Fruit fly (Drosophila melanogaster) whole organism, embryonic: Measurements from ENCODE around the gene Myo31DF.

Experiments
- Atf-2 ChIP-seq: fragments of 200-800 bp; sonication (Bioruptor generic); optimal IDR thresholded peaks from 2 replicates; lab custom pipeline; 2016; ENCODE audit warnings: missing biosample characterization, missing genetic modification characterization
- Awh ChIP-seq: fragments of 200-800 bp; sonication (Bioruptor generic); IDR thresholded peaks from 2 replicates; pipeline ENCODE4, ENCODE4 v1.3.6; 2022; ENCODE audit warnings: missing biosample characterization, missing genetic modification characterization
- CG10431 ChIP-seq: fragments of 200-800 bp; sonication (Bioruptor generic); optimal IDR thresholded peaks from 3 replicates; lab custom pipeline; 2018; ENCODE audit warnings: missing biosample characterization, mild to moderate bottlenecking, missing genetic modification characterization
- CG11085 ChIP-seq: fragments of 200-800 bp; sonication (Bioruptor generic); IDR thresholded peaks from 2 replicates; pipeline ENCODE4 v1.3.6; 2022; ENCODE audit warnings: missing biosample characterization, missing genetic modification characterization
- CG11398 ChIP-seq: fragments of 200-800 bp; sonication (Bioruptor generic); optimal IDR thresholded peaks from 2 replicates; lab custom pipeline; 2016; ENCODE audit warnings: missing biosample characterization, missing genetic modification characterization
- CG12071 ChIP-seq: fragments of 200-800 bp; sonication (Bioruptor generic); optimal IDR thresholded peaks from 3 replicates; lab custom pipeline; 2018; ENCODE audit warnings: missing biosample characterization, mild to moderate bottlenecking, missing genetic modification characterization
- CG12219 ChIP-seq: fragments of 200-800 bp; sonication (Bioruptor generic); optimal IDR thresholded peaks from 3 replicates; lab custom pipeline; 2018; ENCODE audit warnings: missing biosample characterization, mild to moderate bottlenecking, missing genetic modification characterization
- CG12744 ChIP-seq: fragments of 200-800 bp; sonication (Bioruptor generic); optimal IDR thresholded peaks from 2 replicates; lab custom pipeline; 2016; ENCODE audit warnings: missing biosample characterization, missing genetic modification characterization
- CG13123 ChIP-seq: fragments of 200-800 bp; sonication (Bioruptor generic); optimal IDR thresholded peaks from 2 replicates; lab custom pipeline; 2016; ENCODE audit warnings: missing biosample characterization, missing genetic modification characterization
- CG13287 ChIP-seq: fragments of 200-800 bp; sonication (Bioruptor generic); IDR thresholded peaks from 2 replicates; pipeline ENCODE4 v1.3.6; 2022; ENCODE audit warnings: missing biosample characterization, missing genetic modification characterization; ENCODE audit not compliant: partially characterized antibody
- CG16863 ChIP-seq: fragments of 200-800 bp; sonication (Bioruptor generic); optimal IDR thresholded peaks from 3 replicates; lab custom pipeline; 2016; ENCODE audit warnings: missing biosample characterization, missing genetic modification characterization
- CG17802 ChIP-seq: fragments of 200-800 bp; sonication (Bioruptor generic); optimal IDR thresholded peaks from 2 replicates; lab custom pipeline; 2018; ENCODE audit warnings: missing biosample characterization, mild to moderate bottlenecking, missing genetic modification characterization, moderate library complexity
- CG18476 ChIP-seq: fragments of 200-800 bp; sonication (Bioruptor generic); optimal IDR thresholded peaks from 2 replicates; lab custom pipeline; 2016; ENCODE audit warnings: missing biosample characterization, mild to moderate bottlenecking, missing genetic modification characterization
- CG31388 ChIP-seq: fragments of 200-800 bp; sonication (Bioruptor generic); optimal IDR thresholded peaks from 2 replicates; lab custom pipeline; 2016; ENCODE audit warnings: missing biosample characterization, missing genetic modification characterization
- CG32767 ChIP-seq: fragments of 200-800 bp; sonication (Bioruptor generic); IDR thresholded peaks from 2 replicates; pipeline ENCODE4 v1.3.6; 2022; ENCODE audit warnings: missing biosample characterization, missing genetic modification characterization
- CG3995 ChIP-seq: fragments of 200-800 bp; sonication (Bioruptor generic); optimal IDR thresholded peaks from 3 replicates; lab custom pipeline; 2016; ENCODE audit warnings: missing biosample characterization, missing genetic modification characterization
- CG4328 ChIP-seq: fragments of 200-800 bp; sonication (Bioruptor generic); optimal IDR thresholded peaks from 3 replicates; lab custom pipeline; 2017; ENCODE audit warnings: missing biosample characterization, missing genetic modification reagents, missing genetic modification characterization
- CG43689 ChIP-seq: fragments of 200-800 bp; sonication (Bioruptor generic); IDR thresholded peaks from 2 replicates; pipeline ENCODE4 v1.3.6; 2022; ENCODE audit warnings: missing biosample characterization, missing genetic modification characterization
- CG4820 ChIP-seq: fragments of 200-800 bp; sonication (Bioruptor generic); optimal IDR thresholded peaks from 3 replicates; lab custom pipeline; 2016; ENCODE audit warnings: missing biosample characterization, missing genetic modification characterization
- CG8924 ChIP-seq: fragments of 200-800 bp; optimal IDR thresholded peaks from 3 replicates; lab custom pipeline; 2019; ENCODE audit warnings: missing biosample characterization, mild to moderate bottlenecking, missing genetic modification characterization, moderate library complexity
- CG9817 ChIP-seq: fragments of 200-800 bp; sonication (Bioruptor generic); optimal IDR thresholded peaks from 2 replicates; lab custom pipeline; 2018; ENCODE audit warnings: missing biosample characterization, mild to moderate bottlenecking, missing genetic modification characterization, moderate library complexity
- CrebB ChIP-seq: fragments of 200-800 bp; sonication (Bioruptor generic); optimal IDR thresholded peaks from 3 replicates; lab custom pipeline; 2018; ENCODE audit warnings: missing biosample characterization, mild to moderate bottlenecking, missing genetic modification characterization
- Doc3 ChIP-seq: fragments of 200-800 bp; sonication (Bioruptor generic); IDR thresholded peaks from 3 replicates; pipeline ENCODE4 v1.3.6; 2022; ENCODE audit warnings: missing biosample characterization, missing genetic modification characterization; ENCODE audit not compliant: partially characterized antibody
- Dref ChIP-seq: fragments of 200-800 bp; sonication (Bioruptor generic); IDR thresholded peaks from 2 replicates; pipeline ENCODE4 v1.3.6; 2022; ENCODE audit warnings: missing biosample characterization, missing genetic modification characterization
- Drgx ChIP-seq: fragments of 200-800 bp; sonication (Bioruptor generic); IDR thresholded peaks from 2 replicates; pipeline ENCODE4 v1.3.6; 2022; ENCODE audit warnings: missing biosample characterization, missing genetic modification characterization
- Eip74EF ChIP-seq, 2 experiments: fragments of 200-800 bp in 1 of 2; fragments of >200 bp in 1 of 2; sonication (Bioruptor generic) in 1 of 2; optimal IDR thresholded peaks; 2 replicates each; lab custom pipeline; 2017 to 2019; ENCODE audit warnings: missing biosample characterization in 2 of 2, missing genetic modification characterization in 2 of 2, mild to moderate bottlenecking in 1 of 2, moderate library complexity in 1 of 2
- H2.0 ChIP-seq: fragments of 200-800 bp; sonication (Bioruptor generic); IDR thresholded peaks from 2 replicates; pipeline ENCODE4 v1.3.6; 2022; ENCODE audit warnings: missing biosample characterization, missing genetic modification characterization
- Kr ChIP-seq: fragments of 200-800 bp; sonication (Bioruptor generic); optimal IDR thresholded peaks from 2 replicates; lab custom pipeline; 2017; ENCODE audit warnings: missing biosample characterization, mild to moderate bottlenecking, missing genetic modification characterization
- Lpt ChIP-seq: fragments of >200 bp; optimal IDR thresholded peaks from 2 replicates; lab custom pipeline; 2018; ENCODE audit warnings: missing biosample characterization, missing genetic modification characterization
- Mes4 ChIP-seq: fragments of 200-800 bp; sonication (Bioruptor generic); optimal IDR thresholded peaks from 2 replicates; lab custom pipeline; 2016; ENCODE audit warnings: missing biosample characterization, missing genetic modification characterization
- Nf-YB ChIP-seq: fragments of 200-800 bp; sonication (Bioruptor generic); optimal IDR thresholded peaks from 3 replicates; lab custom pipeline; 2019; ENCODE audit warnings: missing biosample characterization, mild to moderate bottlenecking, missing genetic modification characterization, moderate library complexity
- NfI ChIP-seq: fragments of 200-800 bp; sonication (Bioruptor generic); optimal IDR thresholded peaks from 3 replicates; lab custom pipeline; 2018; ENCODE audit warnings: missing biosample characterization, mild to moderate bottlenecking, missing genetic modification characterization, moderate library complexity
- Oli ChIP-seq: fragments of 200-800 bp; sonication (Bioruptor generic); optimal IDR thresholded peaks from 2 replicates; lab custom pipeline; 2018; ENCODE audit warnings: missing biosample characterization, mild to moderate bottlenecking, missing genetic modification characterization, moderate library complexity
- Sox102F ChIP-seq: fragments of 200-800 bp; sonication (Bioruptor generic); optimal IDR thresholded peaks from 2 replicates; lab custom pipeline; 2018; ENCODE audit warnings: missing biosample characterization, mild to moderate bottlenecking, missing genetic modification characterization, moderate library complexity
- Sry-β ChIP-seq: fragments of 200-800 bp; sonication (Bioruptor generic); optimal IDR thresholded peaks from 2 replicates; lab custom pipeline; 2018; ENCODE audit warnings: missing biosample characterization, mild to moderate bottlenecking, missing genetic modification characterization, moderate library complexity
- Ssrp ChIP-seq: fragments of 200-800 bp; sonication (Bioruptor generic); optimal IDR thresholded peaks from 2 replicates; lab custom pipeline; 2018; ENCODE audit warnings: missing biosample characterization, mild to moderate bottlenecking, missing genetic modification characterization, moderate library complexity
- Vsx1 ChIP-seq: fragments of 200-800 bp; sonication (Bioruptor generic); optimal IDR thresholded peaks from 2 replicates; lab custom pipeline; 2017; ENCODE audit warnings: missing biosample characterization, mild to moderate bottlenecking, missing genetic modification characterization, missing genetic modification reagents
- abd-A ChIP-seq: fragments of 200-800 bp; sonication (Bioruptor generic); optimal IDR thresholded peaks from 3 replicates; lab custom pipeline; 2019; ENCODE audit warnings: missing biosample characterization, mild to moderate bottlenecking, missing genetic modification characterization, moderate library complexity
- croc ChIP-seq: fragments of 200-800 bp; sonication (Bioruptor generic); conservative IDR thresholded peaks from 3 replicates; pipeline ENCODE4 v1.3.6; 2022; ENCODE audit warnings: missing biosample characterization, missing genetic modification characterization
- dimm ChIP-seq: fragments of 200-800 bp; sonication (Bioruptor generic); IDR thresholded peaks from 2 replicates; pipeline ENCODE4 v1.3.6; 2022; ENCODE audit warnings: missing biosample characterization, missing genetic modification characterization
- dmrt11E ChIP-seq: fragments of 200-800 bp; sonication (Bioruptor generic); optimal IDR thresholded peaks from 3 replicates; lab custom pipeline; 2018; ENCODE audit warnings: missing biosample characterization, mild to moderate bottlenecking, missing genetic modification characterization, moderate library complexity
- fd96Cb ChIP-seq: fragments of 200-800 bp; sonication (Bioruptor generic); optimal IDR thresholded peaks from 2 replicates; lab custom pipeline; 2018; ENCODE audit warnings: missing biosample characterization, mild to moderate bottlenecking, missing genetic modification characterization, moderate library complexity
- gem ChIP-seq: fragments of 200-800 bp; sonication (Bioruptor generic); optimal IDR thresholded peaks from 2 replicates; lab custom pipeline; 2019; ENCODE audit warnings: missing biosample characterization, mild to moderate bottlenecking, missing genetic modification characterization, moderate library complexity
- kah ChIP-seq: fragments of 200-800 bp; sonication (Bioruptor generic); optimal IDR thresholded peaks from 2 replicates; lab custom pipeline; 2018; ENCODE audit warnings: missing biosample characterization, mild to moderate bottlenecking, missing genetic modification characterization
- nmo ChIP-seq: fragments of 200-800 bp; sonication (Bioruptor generic); optimal IDR thresholded peaks from 2 replicates; lab custom pipeline; 2018; ENCODE audit warnings: missing biosample characterization, mild to moderate bottlenecking, missing genetic modification characterization, moderate library complexity
- oc ChIP-seq: fragments of 200-800 bp; sonication (Bioruptor generic); optimal IDR thresholded peaks from 2 replicates; lab custom pipeline; 2018; ENCODE audit warnings: missing biosample characterization, mild to moderate bottlenecking, missing genetic modification characterization, moderate library complexity
- tup ChIP-seq: fragments of 200-800 bp; sonication (Bioruptor generic); optimal IDR thresholded peaks from 2 replicates; lab custom pipeline; 2016; ENCODE audit warnings: missing biosample characterization, mild to moderate bottlenecking, missing genetic modification characterization, moderate library complexity
- usp ChIP-seq: fragments of >200 bp; optimal IDR thresholded peaks from 2 replicates; lab custom pipeline; 2017; ENCODE audit warnings: missing biosample characterization, missing genetic modification characterization
- zfh1 ChIP-seq: fragments of 200-800 bp; sonication (Bioruptor generic); IDR thresholded peaks from 3 replicates; pipeline ENCODE4 v1.3.6; 2022; ENCODE audit warnings: missing biosample characterization, missing genetic modification characterization
- zfh2 ChIP-seq: fragments of 200-800 bp; sonication (Bioruptor generic); optimal IDR thresholded peaks from 2 replicates; lab custom pipeline; 2016; ENCODE audit warnings: missing biosample characterization, missing genetic modification characterization

Gene Myo31DF

DNA sequence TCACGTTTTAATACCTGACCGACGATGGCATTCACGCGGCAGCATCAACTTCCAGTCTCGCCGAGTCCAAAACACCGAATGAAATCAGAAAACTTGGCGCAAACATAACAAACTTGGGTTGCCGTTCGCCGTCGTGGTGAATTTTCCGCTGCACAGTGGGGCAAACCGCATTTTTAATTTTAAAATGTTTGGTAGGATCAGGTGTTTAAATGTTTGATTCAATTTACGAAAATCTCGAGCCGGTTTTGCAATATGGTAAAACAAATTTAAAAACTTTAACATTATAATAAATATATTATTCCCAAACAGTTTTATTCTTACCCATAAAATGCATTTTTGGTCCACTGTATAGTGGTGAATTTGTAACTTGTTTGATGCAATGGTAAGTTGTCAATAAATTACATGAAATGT lies 32.3 kb downstream of the Myo31DF start, which contains the start of gene RluA-1 (continued):
- TF ChIP-seq CG13287 (GFP tag; lab: Robert Waterston, UW) (peak; percentile 80), dimm (GFP tag; lab: Robert Waterston, UW) (peak; percentile 99), Awh (peak; percentile 100), zfh2 (GFP tag; lab: Kevin White, UChicago) (peak; percentile 85), CG12744 (GFP tag; lab: Kevin White, UChicago) (peak; percentile 93), Atf-2 (GFP tag; lab: Kevin White, UChicago) (peak; percentile 95), CG4328 (peak; percentile 98), CG17802 (peak; percentile 94), Oli (tag; lab: Kevin White, UChicago) (peak; percentile 100), CrebB (peak; percentile 99), CG31388 (GFP tag; lab: Kevin White, UChicago) (peak; percentile 98), Kr (GFP tag; lab: Kevin White, UChicago) (peak; percentile 92), Ssrp (tag; lab: Kevin White, UChicago) (peak; percentile 100), gem (tag; lab: Kevin White, UChicago) (peak; percentile 100), H2.0 (GFP tag; lab: Robert Waterston, UW) (peak; percentile 99), CG4820 (peak; percentile 99), Doc3 (GFP tag; lab: Robert Waterston, UW) (peak; percentile 56; the same call in 2 of the 3 replicates), fd96Cb (tag; lab: Kevin White, UChicago) (peak; percentile 99), Lpt (GFP tag; lab: Kevin White, UChicago) (no peak), croc (peak; percentile 99), Dref (peak; percentile 44), dmrt11E (tag; lab: Kevin White, UChicago) (peak; percentile 100), CG9817 (tag; lab: Kevin White, UChicago) (peak; percentile 99), CG12219 (GFP tag; lab: Kevin White, UChicago) (peak; percentile 99), CG43689 (GFP tag; lab: Robert Waterston, UW) (peak; percentile 97), CG13123 (GFP tag; lab: Kevin White, UChicago) (peak; percentile 98), Drgx (GFP tag; lab: Robert Waterston, UW) (peak; percentile 99), oc (tag; lab: Kevin White, UChicago) (peak; percentile 100), CG10431 (GFP tag; lab: Kevin White, UChicago) (peak; percentile 99), nmo (GFP tag; lab: Kevin White, UChicago) (peak; percentile 100), CG3995 (peak; percentile 66), Mes4 (peak; percentile 91), kah (peak; percentile 98), CG16863 (GFP tag; lab: Kevin White, UChicago) (peak; percentile 91), Sry-β (GFP tag; lab: Kevin White, UChicago) (peak; percentile 79), CG11398 (peak; percentile 87), NfI (GFP tag; lab: Kevin White, UChicago) (peak; percentile 99), CG11085 (peak; percentile 98), CG12071 (GFP tag; lab: Kevin White, UChicago) (peak; percentile 99), usp (GFP tag; lab: Kevin White, UChicago) (no peak), CG32767 (GFP tag; lab: Robert Waterston, UW) (peak; percentile 99), abd-A (tag; lab: Kevin White, UChicago) (peak; percentile 92), Sox102F (GFP tag; lab: Kevin White, UChicago) (peak; percentile 100), Vsx1 (GFP tag; lab: Kevin White, UChicago) (peak; percentile 98), CG8924 (peak; percentile 100), zfh1 (peak; percentile 100), CG18476 (peak; percentile 98), tup (GFP tag; lab: Kevin White, UChicago) (peak; percentile 97), Eip74EF (GFP tag; optimal IDR thresholded peaks at IDR 0.05; lab: Kevin White, UChicago) (peak in 1 of 2 experiments; percentile 99), Nf-YB (GFP tag; lab: Kevin White, UChicago) (peak; percentile 91)
